Worm (Caenorhabditis elegans) whole organism, L1 larva: ENCODE data around the gene M03A1.3.

Experiments
- efl-1 ChIP-seq, 4 experiments: fragments of 150-350 bp; optimal IDR thresholded peaks in 3 of 4; peaks in 1 of 4; 1 replicate in 1 of 4; 2 replicates in 3 of 4; lab custom pipeline; 2014; ENCODE audit warnings: missing biosample characterization in 2 of 4, missing genetic modification characterization in 2 of 4, missing genetic modification reagents in 2 of 4
- egl-27 ChIP-seq, 2 experiments: fragments of 150-350 bp in 1 of 2; sonication (generic microtip); optimal IDR thresholded peaks; 3 replicates each; lab custom pipeline; 2017 to 2018; ENCODE audit warnings: missing biosample characterization in 2 of 2, missing genetic modification characterization in 2 of 2, missing genetic modification reagents in 2 of 2
- jun-1 ChIP-seq: fragments of 150-350 bp; optimal IDR thresholded peaks from 2 replicates; lab custom pipeline; 2014; ENCODE audit warnings: missing biosample characterization, missing genetic modification reagents, missing genetic modification characterization
- lin-13 ChIP-seq: fragments of 150-350 bp; optimal IDR thresholded peaks from 2 replicates; lab custom pipeline; 2014; ENCODE audit warnings: missing biosample characterization, missing genetic modification reagents, missing genetic modification characterization
- lin-35 ChIP-seq, 2 experiments: fragments of 150-350 bp; optimal IDR thresholded peaks; 2 replicates each; lab custom pipeline; 2014; ENCODE audit warnings: missing biosample characterization in 2 of 2, missing genetic modification characterization in 2 of 2, missing genetic modification reagents in 2 of 2
- lin-39 ChIP-seq: fragments of 150-350 bp; optimal IDR thresholded peaks from 2 replicates; lab custom pipeline; 2014; ENCODE audit warnings: missing biosample characterization, missing genetic modification reagents, missing genetic modification characterization
- nhr-11 ChIP-seq: fragments of 150-350 bp; optimal IDR thresholded peaks from 2 replicates; lab custom pipeline; 2014; ENCODE audit warnings: missing biosample characterization, missing genetic modification characterization
- pax-3 ChIP-seq: fragments of 200-800 bp; sonication (Bioruptor generic); optimal IDR thresholded peaks from 2 replicates; lab custom pipeline; 2018; ENCODE audit warnings: mild to moderate bottlenecking, missing genetic modification characterization, moderate library complexity, missing compliant biosample characterization
- snpc-4 ChIP-seq: fragments of 150-350 bp; optimal IDR thresholded peaks from 2 replicates; lab custom pipeline; 2014; ENCODE audit warnings: missing biosample characterization, missing genetic modification characterization

DNA sequence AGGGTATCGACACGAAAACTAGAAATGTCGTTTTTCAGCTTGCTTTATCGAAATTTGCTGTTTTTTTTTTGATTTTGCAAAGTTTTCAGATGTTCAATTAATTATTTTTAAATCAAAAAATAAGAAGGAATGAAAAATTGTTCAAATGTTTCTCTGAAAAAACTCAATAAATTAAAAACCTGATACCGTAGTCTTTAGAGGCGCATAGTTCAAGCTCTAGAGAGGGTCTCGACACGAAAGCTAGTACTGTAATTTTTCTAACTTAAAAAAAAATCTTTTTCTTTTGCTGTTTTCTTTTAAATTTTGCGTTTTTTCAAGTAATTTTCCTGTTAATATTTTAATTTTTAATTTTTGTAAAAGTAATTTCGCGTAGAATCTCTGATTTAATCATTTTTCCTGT, 8.7 kb downstream of the M03A1.3 start:
- TF ChIP-seq jun-1 (no peak), efl-1 (optimal IDR thresholded peaks at IDR 0.05; lab: Kevin White, UChicago) (no peak), efl-1 (GFP tag; optimal IDR thresholded peaks at IDR 0.05 in 1 of 2; lab: Kevin White, UChicago) (no peak), lin-35 (GFP tag; optimal IDR thresholded peaks at IDR 0.05; lab: Kevin White, UChicago) (no peak), egl-27 (tag; optimal IDR thresholded peaks at IDR 0.05; lab: Kevin White, UChicago) (no peak), pax-3 (no peak), snpc-4 (tag; lab: Kevin White, UChicago) (no peak), lin-39 (tag; lab: Kevin White, UChicago) (no peak), lin-13 (GFP tag; lab: Kevin White, UChicago) (no peak), nhr-11 (tag; lab: Kevin White, UChicago) (no peak)
